Worm (Caenorhabditis elegans) whole organism, midembryonic: Measurements from ENCODE around the gene F43C11.1.

Experiments
- T22C8.4 ChIP-seq: fragments of 200-800 bp; sonication (Bioruptor generic); IDR thresholded peaks from 2 replicates; pipeline ENCODE4 v1.3.6; 2022; ENCODE audit warnings: missing genetic modification characterization, missing compliant biosample characterization
- cog-1 ChIP-seq: sonication (generic microtip); optimal IDR thresholded peaks from 2 replicates; lab custom pipeline; 2016; ENCODE audit warnings: missing genetic modification characterization, missing compliant biosample characterization
- flt-1 ChIP-seq: fragments of 200-800 bp; sonication (Bioruptor generic); IDR thresholded peaks from 2 replicates; pipeline ENCODE4 v1.3.6; 2022; ENCODE audit warnings: missing genetic modification characterization, missing compliant biosample characterization
- klf-2 ChIP-seq: fragments of 200-800 bp; sonication (Bioruptor generic); conservative IDR thresholded peaks from 2 replicates; pipeline ENCODE4 v1.3.6; 2022; ENCODE audit warnings: missing genetic modification reagents, missing genetic modification characterization, missing compliant biosample characterization
- med-1 ChIP-seq: sonication (generic microtip); optimal IDR thresholded peaks from 2 replicates; lab custom pipeline; 2017; ENCODE audit warnings: missing genetic modification characterization, mild to moderate bottlenecking, missing compliant biosample characterization, antibody characterized with exemption, missing genetic modification reagents; ENCODE audit not compliant: insufficient read depth
- ref-1 ChIP-seq: fragments of 200-800 bp; sonication (Bioruptor generic); conservative IDR thresholded peaks from 2 replicates; pipeline ENCODE4 v1.3.6; 2022; ENCODE audit warnings: missing genetic modification reagents, missing genetic modification characterization, missing compliant biosample characterization
- tab-1 ChIP-seq: fragments of 200-800 bp; sonication (Bioruptor generic); IDR thresholded peaks from 2 replicates; pipeline ENCODE4 v1.3.6; 2022; ENCODE audit warnings: missing genetic modification characterization, missing compliant biosample characterization
- ztf-23 ChIP-seq: fragments of 200-800 bp; sonication (Bioruptor generic); IDR thresholded peaks from 2 replicates; pipeline ENCODE4 v1.3.6; 2022; ENCODE audit warnings: missing genetic modification reagents, missing genetic modification characterization, missing compliant biosample characterization
- ztf-29 ChIP-seq: fragments of 200-800 bp; sonication (Bioruptor generic); IDR thresholded peaks from 2 replicates; pipeline ENCODE4 v1.3.6; 2022; ENCODE audit warnings: missing genetic modification reagents, missing genetic modification characterization, missing compliant biosample characterization

The F43C11.1 gene

ce11 chrII:2335572-2335971 is 21.3 kb upstream of the F43C11.1 start, which contains the start of gene F43C11.7:
Gene F43C11.7, plus strand, starts transcription at chrII:2335897.
- TF ChIP-seq ztf-23 (GFP tag; lab: Robert Waterston, UW) (no peak), cog-1 (tag; lab: Kevin White, UChicago) (no peak), T22C8.4 (GFP tag; lab: Robert Waterston, UW) (no peak), tab-1 (GFP tag; lab: Robert Waterston, UW) (no peak), ref-1 (no peak), flt-1 (no peak), med-1 (GFP tag; lab: Kevin White, UChicago) (no peak), klf-2 (GFP tag; lab: Robert Waterston, UW) (no peak), ztf-29 (no peak)

ce11 chrII:2336177-2336576 is 20.7 kb upstream of the F43C11.1 start:
- TF ChIP-seq ztf-23 (GFP tag; lab: Robert Waterston, UW), result no peak
- TF ChIP-seq tab-1 (GFP tag; lab: Robert Waterston, UW), result no peak
- TF ChIP-seq flt-1, result no peak
- no peak for TF ChIP-seq ztf-29
- no peak for TF ChIP-seq klf-2 (GFP tag; lab: Robert Waterston, UW)
- TF ChIP-seq T22C8.4 (GFP tag; lab: Robert Waterston, UW), result no peak
- no peak for TF ChIP-seq cog-1 (tag; lab: Kevin White, UChicago)
- no peak for TF ChIP-seq med-1 (GFP tag; lab: Kevin White, UChicago)
- no peak for TF ChIP-seq ref-1

ce11 chrII:2340974-2341373 is 15.9 kb upstream of the F43C11.1 start:
- TF ChIP-seq klf-2 (GFP tag; lab: Robert Waterston, UW), result no peak
- no peak for TF ChIP-seq ref-1
- no peak for TF ChIP-seq tab-1 (GFP tag; lab: Robert Waterston, UW)
- no peak for TF ChIP-seq ztf-29
- TF ChIP-seq med-1 (GFP tag; lab: Kevin White, UChicago), result no peak
- TF ChIP-seq cog-1 (tag; lab: Kevin White, UChicago), result no peak
- TF ChIP-seq flt-1, result no peak
- no peak for TF ChIP-seq T22C8.4 (GFP tag; lab: Robert Waterston, UW)
- TF ChIP-seq ztf-23 (GFP tag; lab: Robert Waterston, UW), result no peak

- no peak for TF ChIP-seq med-1 (GFP tag; lab: Kevin White, UChicago)
- no peak for TF ChIP-seq ztf-29
- TF ChIP-seq T22C8.4 (GFP tag; lab: Robert Waterston, UW), result no peak
These were observed 15.4 kb upstream of the F43C11.1 start, which contains the start of gene enri-1 for ce11 chrII:2341515-2341914. Gene enri-1, minus strand, starts transcription at chrII:2341615.

ce11 chrII:2342004-2342479 is 14.9 kb upstream of the F43C11.1 start, which contains the start of gene F43C11.6:
Gene F43C11.6, plus strand, starts transcription at chrII:2342429.
- no peak for TF ChIP-seq cog-1 (tag; lab: Kevin White, UChicago)
- no peak for TF ChIP-seq tab-1 (GFP tag; lab: Robert Waterston, UW)
- TF ChIP-seq klf-2 (GFP tag; lab: Robert Waterston, UW), result no peak
- TF ChIP-seq ztf-23 (GFP tag; lab: Robert Waterston, UW), result no peak
- TF ChIP-seq ref-1, result no peak
- TF ChIP-seq ztf-29, result no peak
- no peak for TF ChIP-seq med-1 (GFP tag; lab: Kevin White, UChicago)
- no peak for TF ChIP-seq T22C8.4 (GFP tag; lab: Robert Waterston, UW)
- no peak for TF ChIP-seq flt-1

ce11 chrII:2346672-2347071 is 10.2 kb upstream of the F43C11.1 start, which contains the start of gene F43C11.4:
Gene F43C11.4, plus strand, starts transcription at chrII:2346972.
- no peak for TF ChIP-seq cog-1 (tag; lab: Kevin White, UChicago)
- no peak for TF ChIP-seq klf-2 (GFP tag; lab: Robert Waterston, UW)
- TF ChIP-seq ref-1, result no peak
- no peak for TF ChIP-seq flt-1
- TF ChIP-seq ztf-29, result no peak
- no peak for TF ChIP-seq tab-1 (GFP tag; lab: Robert Waterston, UW)
- TF ChIP-seq ztf-23 (GFP tag; lab: Robert Waterston, UW), result no peak
- no peak for TF ChIP-seq med-1 (GFP tag; lab: Kevin White, UChicago)
- TF ChIP-seq T22C8.4 (GFP tag; lab: Robert Waterston, UW), result no peak

ce11 chrII:2352546-2352945 is 4.3 kb upstream of the F43C11.1 start, which contains the start of gene F43C11.10:
Gene F43C11.10, minus strand, starts transcription at chrII:2352646.
- TF ChIP-seq cog-1 (tag; lab: Kevin White, UChicago) (no peak), T22C8.4 (GFP tag; lab: Robert Waterston, UW) (no peak), tab-1 (GFP tag; lab: Robert Waterston, UW) (no peak), med-1 (GFP tag; lab: Kevin White, UChicago) (no peak), ztf-23 (GFP tag; lab: Robert Waterston, UW) (no peak), klf-2 (GFP tag; lab: Robert Waterston, UW) (no peak), ref-1 (no peak), ztf-29 (no peak), flt-1 (no peak)

ce11 chrII:2353012-2353411 is 3.9 kb upstream of the F43C11.1 start, which contains the start of gene F43C11.3:
Gene F43C11.3, plus strand, starts transcription at chrII:2353312.
- no peak for TF ChIP-seq ref-1
- no peak for TF ChIP-seq tab-1 (GFP tag; lab: Robert Waterston, UW)
- no peak for TF ChIP-seq med-1 (GFP tag; lab: Kevin White, UChicago)
- no peak for TF ChIP-seq ztf-29
- TF ChIP-seq T22C8.4 (GFP tag; lab: Robert Waterston, UW), result no peak
- no peak for TF ChIP-seq flt-1
- TF ChIP-seq ztf-23 (GFP tag; lab: Robert Waterston, UW), result no peak
- no peak for TF ChIP-seq klf-2 (GFP tag; lab: Robert Waterston, UW)
- no peak for TF ChIP-seq cog-1 (tag; lab: Kevin White, UChicago)

ce11 chrII:2354476-2354875 is 2.4 kb upstream of the F43C11.1 start, which contains the start of gene F43C11.2:
Gene F43C11.2, plus strand, starts transcription at chrII:2354776.
- no peak for TF ChIP-seq cog-1 (tag; lab: Kevin White, UChicago)
- TF ChIP-seq ztf-29, result no peak

ce11 chrII:2359965-2360364 is 3.1 kb downstream of the F43C11.1 start, which contains the start of gene F43C11.16:
Gene F43C11.16, minus strand, starts transcription at chrII:2360065.
- TF ChIP-seq klf-2 (GFP tag; lab: Robert Waterston, UW), result no peak
- no peak for TF ChIP-seq tab-1 (GFP tag; lab: Robert Waterston, UW)
- no peak for TF ChIP-seq flt-1
- TF ChIP-seq ref-1, result no peak
